Fruit fly (Drosophila melanogaster): ENCODE measurements around the gene CG12541.

Gene CG12541

DNA sequence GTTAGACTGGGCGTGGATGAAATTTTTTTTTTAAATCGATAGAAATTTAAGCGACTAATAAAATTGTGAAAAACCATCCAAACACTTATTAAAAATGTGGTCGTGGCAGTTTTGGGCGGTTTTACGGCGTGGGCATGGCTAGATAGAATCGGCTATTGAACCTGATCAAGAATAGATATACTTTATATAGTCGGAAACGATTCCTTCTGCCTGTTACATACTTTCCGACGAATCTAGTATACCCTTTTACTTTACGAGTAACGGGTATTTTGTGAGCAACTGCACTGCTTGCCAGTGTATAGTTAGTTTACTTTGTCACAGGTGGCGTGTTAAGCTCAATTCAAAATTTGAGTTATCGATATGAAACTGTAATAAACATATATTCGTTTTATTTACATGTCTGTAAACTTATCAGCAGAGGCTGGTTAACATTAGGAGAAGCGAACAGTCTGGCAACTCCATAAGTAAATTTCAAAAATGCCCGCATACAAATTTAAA lies 50.9 kb downstream of the CG12541 start (continued):
- TF ChIP-seq Hr78 (GFP tag; optimal IDR thresholded peaks at IDR 0.05) (no peak), ara (GFP tag; IDR thresholded peaks at IDR 0.05) (no peak; the same call in none of the 2 replicates), Optix (GFP tag; IDR thresholded peaks at IDR 0.05) (no peak), Ssrp (tag; optimal IDR thresholded peaks at IDR 0.05) (peak; percentile 28), Dref (GFP tag; IDR thresholded peaks at IDR 0.05) (peak; percentile 77), zen (tag; optimal IDR thresholded peaks at IDR 0.05) (no peak), crc (GFP tag; optimal IDR thresholded peaks at IDR 0.05) (peak; percentile 43), CG8388 (GFP tag; optimal IDR thresholded peaks at IDR 0.05) (peak; percentile 39), CG6654 (GFP tag; optimal IDR thresholded peaks at IDR 0.05) (no peak), CG14050 (GFP tag; IDR thresholded peaks at IDR 0.05) (peak; percentile 28; the same call in 2 of the 3 replicates), phol (tag; optimal IDR thresholded peaks at IDR 0.05) (peak; percentile 19), cg (GFP tag; optimal IDR thresholded peaks at IDR 0.05) (no peak), pan (optimal IDR thresholded peaks at IDR 0.05) (peak in 1 of 2 experiments; percentile 3), pan (GFP tag; optimal IDR thresholded peaks at IDR 0.05 in 1 of 2, IDR thresholded peaks at IDR 0.05 in 1 of 2) (peak in 1 of 2 experiments; percentile 60), Bgb (GFP tag; IDR thresholded peaks at IDR 0.05; ENCODE audit: partially characterized antibody) (peak; percentile 85), mirr (GFP tag; optimal IDR thresholded peaks at IDR 0.05) (no peak), CG32767 (GFP tag; IDR thresholded peaks at IDR 0.05) (no peak), jigr1 (GFP tag; IDR thresholded peaks at IDR 0.05) (no peak), tgo (GFP tag; IDR thresholded peaks at IDR 0.05) (peak; percentile 43; the same call in 2 of the 3 replicates), CG17186 (GFP tag; optimal IDR thresholded peaks at IDR 0.05) (peak; percentile 63), btn (GFP tag; optimal IDR thresholded peaks at IDR 0.05) (no peak), dan (GFP tag; IDR thresholded peaks at IDR 0.05) (no peak), CG4854 (GFP tag; optimal IDR thresholded peaks at IDR 0.05) (no peak), h (optimal IDR thresholded peaks at IDR 0.05) (no peak), Trl (optimal IDR thresholded peaks at IDR 0.05) (no peak), Trl (GFP tag; optimal IDR thresholded peaks at IDR 0.05) (peak; percentile 67), ssp (GFP tag; IDR thresholded peaks at IDR 0.05) (no peak), zfh1 (GFP tag; IDR thresholded peaks at IDR 0.05) (peak; percentile 66; the same call in 2 of the 3 replicates), CG7963 (GFP tag; IDR thresholded peaks at IDR 0.05; ENCODE audit: partially characterized antibody) (peak; percentile 46; the same call in 1 of the 3 replicates), CG4328 (GFP tag; optimal IDR thresholded peaks at IDR 0.05) (no peak), fu2 (GFP tag; optimal IDR thresholded peaks at IDR 0.05) (no peak), ap (GFP tag; IDR thresholded peaks at IDR 0.05) (no peak), CG11560 (tag; IDR thresholded peaks at IDR 0.05) (peak; percentile 91), CG6791 (GFP tag; IDR thresholded peaks at IDR 0.05; ENCODE audit: partially characterized antibody) (peak; percentile 69), CG12942 (GFP tag; optimal IDR thresholded peaks at IDR 0.05) (no peak), gcm (GFP tag; optimal IDR thresholded peaks at IDR 0.05) (no peak), CG11247 (GFP tag; IDR thresholded peaks at IDR 0.05) (peak; percentile 44; the same call in 1 of the 2 replicates), trem (tag; optimal IDR thresholded peaks at IDR 0.05) (peak; percentile 48), Scr (GFP tag; IDR thresholded peaks at IDR 0.05; ENCODE audit: partially characterized antibody) (peak; percentile 67), CG9727 (GFP tag; optimal IDR thresholded peaks at IDR 0.05) (peak; percentile 25), CG3163 (GFP tag; optimal IDR thresholded peaks at IDR 0.05) (peak; percentile 22), CG12744 (GFP tag; optimal IDR thresholded peaks at IDR 0.05) (no peak), gfzf (GFP tag; optimal IDR thresholded peaks at IDR 0.05) (peak; percentile 27), sc (optimal IDR thresholded peaks at IDR 0.05) (no peak), sc (GFP tag; optimal IDR thresholded peaks at IDR 0.05) (no peak), ase (GFP tag; IDR thresholded peaks at IDR 0.05) (peak; percentile 50; the same call in 1 of the 3 replicates), CHES-1-like (GFP tag; optimal IDR thresholded peaks at IDR 0.05) (no peak), CG11504 (tag; optimal IDR thresholded peaks at IDR 0.05) (peak; percentile 61), NfI (GFP tag; optimal IDR thresholded peaks at IDR 0.05) (peak; percentile 40), Myb (GFP tag; optimal IDR thresholded peaks at IDR 0.05) (peak; percentile 79), CG11695 (GFP tag; IDR thresholded peaks at IDR 0.05) (peak; percentile 61; the same call in 2 of the 3 replicates)

Measured in whole organism, embryonic.